Worm (Caenorhabditis elegans) whole organism, L4/young adult: ENCODE measurements around the gene mtre-1.

Experiments
- W03F9.2 ChIP-seq: fragments of 150-350 bp; optimal IDR thresholded peaks from 2 replicates; lab custom pipeline; 2014; ENCODE audit warnings: missing biosample characterization, missing genetic modification characterization
- dao-5 ChIP-seq: sonication (generic microtip); optimal IDR thresholded peaks from 2 replicates; lab custom pipeline; 2016; ENCODE audit warnings: missing genotype, missing genetic modification characterization, moderate library complexity, missing compliant biosample characterization

DNA sequence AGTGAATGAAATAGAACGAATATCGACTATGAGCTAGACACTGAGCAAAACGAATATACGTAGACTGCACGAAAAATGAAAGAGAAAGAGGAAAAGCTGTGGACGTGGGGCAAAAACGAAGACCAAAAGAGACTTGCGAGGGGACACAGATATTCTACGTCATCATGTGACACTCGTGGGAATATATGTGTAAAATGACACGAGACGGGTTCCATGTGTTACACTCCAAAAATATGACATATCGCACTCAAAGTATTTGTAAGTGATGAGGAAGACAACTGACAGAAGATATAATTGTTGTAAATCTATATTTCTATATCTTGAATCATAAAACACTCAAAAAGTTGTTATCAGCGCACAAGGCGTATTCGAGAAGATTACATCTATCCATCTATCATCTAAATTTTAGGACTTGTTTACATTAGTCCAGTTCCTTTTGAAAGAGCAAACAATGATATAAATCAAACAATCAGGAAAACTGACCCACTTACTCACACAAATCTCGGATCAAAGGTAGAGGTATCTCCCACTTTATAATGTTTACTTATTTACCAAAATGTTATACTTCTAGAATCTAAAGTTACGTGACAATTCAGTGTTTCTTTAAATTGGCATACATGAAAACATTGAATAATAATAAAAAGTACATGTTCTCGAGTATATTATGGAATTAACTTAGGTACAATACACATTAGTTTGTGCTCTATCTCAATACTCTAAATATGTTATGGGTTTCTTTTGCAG, 21.6 kb upstream of the mtre-1 start:
- TF ChIP-seq dao-5 (tag; lab: Kevin White, UChicago) = no peak
- no peak for TF ChIP-seq W03F9.2
